Fruit fly (Drosophila melanogaster) S2 (cell line): ENCODE data around the gene Arglu1.

Experiments used
- CG8478 ChIP-seq: fragments of >200 bp; optimal IDR thresholded peaks from 2 replicates; lab custom pipeline; 2018
- CTCF ChIP-seq, 2 experiments: fragments of >200 bp; optimal IDR thresholded peaks; 2 replicates each; lab custom pipeline; 2018

Arglu1 gene

dm6 chr2L:9890576-9890975 is 47.4 kb downstream of the Arglu1 start, which contains the start of the genes CG34183 and CG4537:
TSS of gene CG34183 (minus strand) at chr2L:9890772.
TSS of gene CG4537 (plus strand) at chr2L:9890885.
- TF ChIP-seq CG8478 (lab: Kevin White, UChicago): no peak
- TF ChIP-seq CTCF (optimal IDR thresholded peaks at IDR 0.05; lab: Kevin White, UChicago): no peak

DNA sequence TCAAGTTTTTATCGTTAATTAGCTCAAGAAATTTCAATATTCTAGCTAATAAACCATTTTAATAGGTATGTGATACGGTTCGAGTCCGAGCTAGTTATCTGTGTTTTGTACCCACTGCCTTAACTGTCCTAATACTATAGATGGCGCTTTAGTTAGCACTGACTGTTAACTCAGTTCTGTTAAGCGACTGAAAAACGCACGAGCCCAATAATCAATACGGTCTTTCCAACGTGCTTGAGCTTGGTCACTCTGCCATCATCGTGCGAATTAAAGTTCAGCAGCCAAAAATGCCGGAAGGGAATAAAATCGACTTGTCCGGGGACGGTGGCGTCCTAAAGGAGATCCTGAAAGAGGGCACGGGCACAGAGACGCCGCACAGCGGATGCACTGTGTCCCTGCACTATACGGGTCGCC is 50.1 kb downstream of the Arglu1 start, which contains the start of gene Fkbp59:
Gene Fkbp59, plus strand, starts transcription at position 150 of the 414 bp plus-strand sequence.
- TF ChIP-seq CG8478 (lab: Kevin White, UChicago) (no peak), CTCF (optimal IDR thresholded peaks at IDR 0.05; lab: Kevin White, UChicago) (peak; percentile 95 to 96)

- TF ChIP-seq CG8478 (lab: Kevin White, UChicago): no peak
- no peak for TF ChIP-seq CTCF (optimal IDR thresholded peaks at IDR 0.05; lab: Kevin White, UChicago)
These were observed 51.8 kb downstream of the Arglu1 start, which contains the start of gene nAChRalpha6 for dm6 chr2L:9886086-9886485. TSS of gene nAChRalpha6 (minus strand) at chr2L:9886250.
